Worm (Caenorhabditis elegans): ENCODE data around the gene unc-43.
A peak's percentile ranks its signal among the peaks of the same experiment; 100 is the strongest.

The unc-43 gene

ce11 chrIV:10345486-10345885, 4.5 kb downstream of the unc-43 start:
- TF ChIP-seq pha-4 (tag; optimal IDR thresholded peaks at IDR 0.05) (peak; percentile 73), elt-2 (tag; optimal IDR thresholded peaks at IDR 0.05) (no peak), aly-2 (tag; optimal IDR thresholded peaks at IDR 0.05) (no peak), hmg-11 (tag; optimal IDR thresholded peaks at IDR 0.05) (no peak), tbx-2 (tag; optimal IDR thresholded peaks at IDR 0.05) (no peak), mml-1 (tag; optimal IDR thresholded peaks at IDR 0.05) (no peak)

- TF ChIP-seq nfya-1 (tag; optimal IDR thresholded peaks at IDR 0.05; ENCODE audit: insufficient read depth): peak; percentile 83
- TF ChIP-seq lin-39 (tag; optimal IDR thresholded peaks at IDR 0.05): peak; percentile 73
- TF ChIP-seq egl-5 (tag; optimal IDR thresholded peaks at IDR 0.05): peak; percentile 23
- TF ChIP-seq pha-4 (tag; optimal IDR thresholded peaks at IDR 0.05): peak; percentile 7
- TF ChIP-seq tbx-2 (tag; optimal IDR thresholded peaks at IDR 0.05): no peak
- no peak for TF ChIP-seq eor-1 (tag; optimal IDR thresholded peaks at IDR 0.05)
- TF ChIP-seq skn-1 (tag; optimal IDR thresholded peaks at IDR 0.05): peak; percentile 56
- TF ChIP-seq hmg-11 (tag; optimal IDR thresholded peaks at IDR 0.05): peak; percentile 23
- TF ChIP-seq ceh-28 (tag; optimal IDR thresholded peaks at IDR 0.05): peak; percentile 50
- TF ChIP-seq ama-1 (optimal IDR thresholded peaks at IDR 0.05): no peak
These were observed 5.4 kb downstream of the unc-43 start for ce11 chrIV:10344621-10345020.

DNA sequence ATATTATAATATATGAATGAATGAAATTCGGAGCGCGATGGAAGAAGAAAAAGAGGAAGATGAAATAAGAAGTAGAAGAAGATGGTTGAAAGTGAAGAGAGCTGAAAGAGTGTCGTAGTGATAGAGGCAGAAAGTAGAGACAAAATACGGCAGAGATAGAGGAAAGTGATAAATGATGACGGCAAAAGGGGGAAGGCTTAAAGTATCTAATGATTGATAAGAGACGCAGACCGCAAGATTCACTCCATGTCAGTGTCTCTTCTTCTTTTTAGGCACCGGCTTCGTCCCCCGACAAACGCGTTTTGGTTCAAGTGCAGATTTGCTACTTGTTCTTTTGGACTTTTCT, 7.7 kb downstream of the unc-43 start:
- TF ChIP-seq ceh-28 (tag; optimal IDR thresholded peaks at IDR 0.05) (peak; percentile 50), eor-1 (tag; optimal IDR thresholded peaks at IDR 0.05) (no peak), nhr-67 (tag; optimal IDR thresholded peaks at IDR 0.05) (no peak), nhr-77 (tag; optimal IDR thresholded peaks at IDR 0.05) (no peak), nhr-237 (tag; optimal IDR thresholded peaks at IDR 0.05) (no peak), nhr-23 (tag; optimal IDR thresholded peaks at IDR 0.05) (peak; percentile 40), daf-12 (tag; optimal IDR thresholded peaks at IDR 0.05) (no peak), fkh-10 (GFP tag; optimal IDR thresholded peaks at IDR 0.05) (no peak), ceh-82 (tag; optimal IDR thresholded peaks at IDR 0.05) (peak; percentile 32), ceh-9 (tag; optimal IDR thresholded peaks at IDR 0.05) (no peak), aly-2 (tag; optimal IDR thresholded peaks at IDR 0.05) (no peak), ceh-16 (tag; optimal IDR thresholded peaks at IDR 0.05) (no peak), elt-1 (tag; optimal IDR thresholded peaks at IDR 0.05) (peak; percentile 11), ztf-4 (tag; optimal IDR thresholded peaks at IDR 0.05) (no peak), tbx-2 (tag; optimal IDR thresholded peaks at IDR 0.05) (no peak), elt-3 (tag; optimal IDR thresholded peaks at IDR 0.05) (peak in 2 of 3 experiments; percentile 15 to 52), ama-1 (optimal IDR thresholded peaks at IDR 0.05) (no peak), skn-1 (tag; optimal IDR thresholded peaks at IDR 0.05) (peak; percentile 84), nhr-43 (tag; optimal IDR thresholded peaks at IDR 0.05; ENCODE audit: poor library complexity, severe bottlenecking) (peak; percentile 68), nhr-11 (tag; optimal IDR thresholded peaks at IDR 0.05) (peak; percentile 76), elt-2 (tag; optimal IDR thresholded peaks at IDR 0.05) (peak; percentile 96), nhr-76 (tag; optimal IDR thresholded peaks at IDR 0.05) (no peak), nfya-1 (tag; optimal IDR thresholded peaks at IDR 0.05; ENCODE audit: insufficient read depth) (peak; percentile 34), sea-2 (GFP tag; optimal IDR thresholded peaks at IDR 0.05) (no peak), zag-1 (tag; optimal IDR thresholded peaks at IDR 0.05) (no peak), lsy-12 (tag; optimal IDR thresholded peaks at IDR 0.05) (peak; percentile 35), nhr-12 (tag; optimal IDR thresholded peaks at IDR 0.05) (no peak), mml-1 (tag; optimal IDR thresholded peaks at IDR 0.05) (no peak), R02D3.7 (tag; optimal IDR thresholded peaks at IDR 0.05) (peak; percentile 2), egl-5 (tag; optimal IDR thresholded peaks at IDR 0.05) (no peak), unc-39 (tag; optimal IDR thresholded peaks at IDR 0.05) (no peak), egl-27 (tag; optimal IDR thresholded peaks at IDR 0.05) (peak; percentile 13), pha-4 (tag; optimal IDR thresholded peaks at IDR 0.05) (no peak), fos-1 (tag; optimal IDR thresholded peaks at IDR 0.05) (no peak), lin-39 (tag; optimal IDR thresholded peaks at IDR 0.05) (peak; percentile 71), lin-15B (tag; optimal IDR thresholded peaks at IDR 0.05) (no peak), snpc-4 (tag; optimal IDR thresholded peaks at IDR 0.05) (peak; percentile 40), jun-1 (tag; optimal IDR thresholded peaks at IDR 0.05) (peak; percentile 91), nhr-28 (tag; optimal IDR thresholded peaks at IDR 0.05) (no peak), ztf-11 (tag; optimal IDR thresholded peaks at IDR 0.05) (no peak), nhr-25 (tag; optimal IDR thresholded peaks at IDR 0.05) (peak; percentile 88), unc-62 (GFP tag; optimal IDR thresholded peaks at IDR 0.05) (peak; percentile 41), fkh-2 (tag; optimal IDR thresholded peaks at IDR 0.05) (no peak), pqm-1 (tag; optimal IDR thresholded peaks at IDR 0.05) (peak; percentile 59), hmg-11 (tag; optimal IDR thresholded peaks at IDR 0.05) (no peak), ZK546.5 (tag; optimal IDR thresholded peaks at IDR 0.05) (no peak), mdl-1 (tag; optimal IDR thresholded peaks at IDR 0.05) (no peak)
